Fruit fly (Drosophila melanogaster) whole organism, prepupa: ENCODE data around the gene Jhbp16.
A peak's percentile ranks its signal among the peaks of the same experiment; 100 is the strongest.

ENCODE experiments used
- CG6808 ChIP-seq: fragments of 200-800 bp; sonication (Bioruptor generic); optimal IDR thresholded peaks from 3 replicates; lab custom pipeline; 2017; ENCODE audit warnings: missing biosample characterization, missing genetic modification characterization, mild to moderate bottlenecking, moderate library complexity, missing genetic modification reagents
- CG6854 ChIP-seq: fragments of 200-800 bp; sonication (Bioruptor generic); optimal IDR thresholded peaks from 2 replicates; lab custom pipeline; 2017; ENCODE audit warnings: missing biosample characterization, mild to moderate bottlenecking, missing genetic modification characterization
- Met ChIP-seq: fragments of 200-800 bp; sonication (Bioruptor generic); optimal IDR thresholded peaks from 3 replicates; lab custom pipeline; 2016; ENCODE audit warnings: missing biosample characterization, missing genetic modification characterization

dm6 chr3R:21643197-21643596 lies 21.0 kb upstream of the Jhbp16 start:
- TF ChIP-seq CG6854 (GFP tag; lab: Kevin White, UChicago) = no peak
- TF ChIP-seq Met = peak; percentile 50
- TF ChIP-seq CG6808 (GFP tag; lab: Kevin White, UChicago) = peak; percentile 41
